Fruit fly (Drosophila melanogaster): ENCODE data around the gene Best1.

Gene Best1

DNA sequence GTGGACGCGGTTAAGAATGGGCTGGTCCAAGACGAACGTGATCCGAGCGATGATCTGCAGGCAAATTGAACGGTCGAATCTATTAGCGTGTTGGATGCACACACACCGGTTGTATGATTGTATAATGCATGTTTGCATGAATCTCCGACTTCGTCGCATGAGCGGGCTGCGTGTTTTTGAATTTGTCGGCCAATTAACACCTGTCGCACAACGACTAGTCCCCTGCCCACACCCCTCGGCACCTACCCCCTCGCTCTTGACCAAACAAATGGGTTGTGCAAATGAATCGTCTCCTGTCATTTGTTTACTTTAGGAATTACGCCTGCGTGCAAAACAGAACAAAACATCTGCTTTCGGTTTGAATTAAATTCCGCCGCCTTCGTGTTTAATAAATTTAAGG lies 35.3 kb downstream of the Best1 start (continued):
- TF ChIP-seq sob (GFP tag; IDR thresholded peaks at IDR 0.05) (0 out of 2 replicates have a peak, but pooled peaks have one; percentile 6), otp (GFP tag; IDR thresholded peaks at IDR 0.05) (peak; percentile 88)

dm6 chr3R:10134341-10134668 lies 36.0 kb downstream of the Best1 start:
- peak; percentile 49 for TF ChIP-seq CG1647 (GFP tag; optimal IDR thresholded peaks at IDR 0.05)
- peak; percentile 19 for TF ChIP-seq CG1233 (GFP tag; optimal IDR thresholded peaks at IDR 0.05)
- no peak for TF ChIP-seq CG13775 (GFP tag; optimal IDR thresholded peaks at IDR 0.05)
- peak; percentile 76 for TF ChIP-seq rib (GFP tag; IDR thresholded peaks at IDR 0.05)
- TF ChIP-seq esg (GFP tag; conservative IDR thresholded peaks at IDR 0.05) = no peak
- peak; percentile 44 for TF ChIP-seq CG30403 (GFP tag; optimal IDR thresholded peaks at IDR 0.05)
- no peak for TF ChIP-seq CG3407 (GFP tag; optimal IDR thresholded peaks at IDR 0.05)
- TF ChIP-seq pnt (GFP tag; optimal IDR thresholded peaks at IDR 0.05) = no peak
- TF ChIP-seq maf-S (GFP tag; optimal IDR thresholded peaks at IDR 0.05) = peak; percentile 33
- TF ChIP-seq CG3065 (GFP tag; optimal IDR thresholded peaks at IDR 0.05) = no peak
- TF ChIP-seq CG9215 (GFP tag; IDR thresholded peaks at IDR 0.05) = no peak
- TF ChIP-seq CG2875 (GFP tag; optimal IDR thresholded peaks at IDR 0.05) = no peak
- TF ChIP-seq Abd-B (GFP tag; optimal IDR thresholded peaks at IDR 0.05) = no peak
- TF ChIP-seq CG4360 (GFP tag; IDR thresholded peaks at IDR 0.05) = 0 out of 2 replicates have a peak, but pooled peaks have one; percentile 18
- peak; percentile 77 for TF ChIP-seq lab (GFP tag; optimal IDR thresholded peaks at IDR 0.05)
- TF ChIP-seq vnd (GFP tag; IDR thresholded peaks at IDR 0.05; ENCODE audit: partially characterized antibody) = no peak
- no peak for TF ChIP-seq kni (GFP tag; optimal IDR thresholded peaks at IDR 0.05)
- TF ChIP-seq CG13894 (tag; optimal IDR thresholded peaks at IDR 0.05) = peak; percentile 6
- no peak for TF ChIP-seq Nf-YB (GFP tag; optimal IDR thresholded peaks at IDR 0.05)
- TF ChIP-seq tx (GFP tag; optimal IDR thresholded peaks at IDR 0.05) = peak; percentile 13
- TF ChIP-seq tio (GFP tag; optimal IDR thresholded peaks at IDR 0.05) = no peak
- no peak for TF ChIP-seq ro (GFP tag; IDR thresholded peaks at IDR 0.05)
- no peak for TF ChIP-seq ara (GFP tag; IDR thresholded peaks at IDR 0.05)
- TF ChIP-seq CG1832 (GFP tag; optimal IDR thresholded peaks at IDR 0.05) = no peak
- peak; percentile 77 for TF ChIP-seq sens (GFP tag)
- peak; percentile 31 for TF ChIP-seq CG14710 (tag; optimal IDR thresholded peaks at IDR 0.05)
- TF ChIP-seq CG31224 (GFP tag; IDR thresholded peaks at IDR 0.05) = no peak
- no peak for TF ChIP-seq Jarid2 (GFP tag; optimal IDR thresholded peaks at IDR 0.05)
- TF ChIP-seq CG31388 (GFP tag; optimal IDR thresholded peaks at IDR 0.05) = no peak
- peak; percentile 65 for TF ChIP-seq CHES-1-like (GFP tag; optimal IDR thresholded peaks at IDR 0.05)
- TF ChIP-seq CG15514 (GFP tag; optimal IDR thresholded peaks at IDR 0.05) = peak; percentile 71
- no peak for TF ChIP-seq ac (GFP tag; optimal IDR thresholded peaks at IDR 0.05)
- TF ChIP-seq ham (GFP tag; IDR thresholded peaks at IDR 0.05) = no peak
- TF ChIP-seq Dfd (GFP tag; optimal IDR thresholded peaks at IDR 0.05) = no peak
- TF ChIP-seq dpn (GFP tag; optimal IDR thresholded peaks at IDR 0.05) = peak; percentile 50 to 61
- TF ChIP-seq CG7556 (GFP tag; optimal IDR thresholded peaks at IDR 0.05) = peak; percentile 10
- no peak for TF ChIP-seq gcm2 (GFP tag; optimal IDR thresholded peaks at IDR 0.05)
- TF ChIP-seq Sry-δ (GFP tag; optimal IDR thresholded peaks at IDR 0.05) = peak; percentile 46
- TF ChIP-seq CG6683 (GFP tag; optimal IDR thresholded peaks at IDR 0.05) = no peak
- no peak; the same call in 2 of the 3 replicates for TF ChIP-seq CG14050 (GFP tag; IDR thresholded peaks at IDR 0.05)
- peak; percentile 7 for TF ChIP-seq CG4854 (GFP tag; optimal IDR thresholded peaks at IDR 0.05)
- TF ChIP-seq CG7745 (tag; optimal IDR thresholded peaks at IDR 0.05) = no peak
- TF ChIP-seq slp2 (GFP tag; optimal IDR thresholded peaks at IDR 0.05) = no peak
- no peak for TF ChIP-seq Hr3 (GFP tag; optimal IDR thresholded peaks at IDR 0.05)
- no peak for TF ChIP-seq CG15011 (GFP tag; optimal IDR thresholded peaks at IDR 0.05)
- TF ChIP-seq cwo (GFP tag; optimal IDR thresholded peaks at IDR 0.05) = no peak
- peak; percentile 51 for TF ChIP-seq CG12769 (tag; optimal IDR thresholded peaks at IDR 0.05)
- peak; percentile 44; the same call in 1 of the 3 replicates for TF ChIP-seq ken (GFP tag; IDR thresholded peaks at IDR 0.05)
